Worm (Caenorhabditis elegans) whole organism, L2 larva: ENCODE data around the gene Y75B7AL.2.

Experiments
- ZK546.5 ChIP-seq: sonication (generic microtip); optimal IDR thresholded peaks from 2 replicates; lab custom pipeline; 2017; ENCODE audit warnings: missing biosample characterization, missing genetic modification characterization
- ama-1 ChIP-seq: fragments of 150-350 bp; optimal IDR thresholded peaks from 2 replicates; lab custom pipeline; 2018; ENCODE audit warnings: inconsistent platforms
- ztf-11 ChIP-seq: sonication (generic microtip); optimal IDR thresholded peaks from 2 replicates; lab custom pipeline; 2017; ENCODE audit warnings: missing biosample characterization, missing genetic modification characterization

DNA sequence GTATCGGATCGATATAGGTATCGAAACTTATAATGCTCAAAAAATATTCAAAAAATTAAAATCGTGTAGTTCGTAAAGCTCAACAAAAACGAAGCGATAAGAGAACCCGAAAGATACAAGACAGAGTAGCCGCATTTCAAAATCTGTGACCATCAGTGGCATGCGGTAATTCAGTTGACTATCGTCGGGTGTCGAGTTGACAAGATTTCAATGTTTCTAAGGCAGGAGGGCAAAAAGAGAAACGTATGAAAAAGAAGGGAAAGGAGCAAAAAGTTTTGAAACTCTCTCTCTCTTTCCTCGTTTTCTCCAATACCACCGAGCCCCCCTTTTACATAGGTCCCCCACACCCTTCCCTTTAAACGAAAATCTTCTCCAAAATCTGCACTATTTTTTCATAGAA is 36.2 kb downstream of the Y75B7AL.2 start:
- TF ChIP-seq ZK546.5 (no peak), ztf-11 (no peak), ama-1 (lab: Kevin White, UChicago) (no peak)
